Fruit fly (Drosophila melanogaster) whole organism: Measurements from ENCODE around the gene LSm-4.

Experiments used
- CG8478 ChIP-seq: fragments of >200 bp; optimal IDR thresholded peaks from 2 replicates; lab custom pipeline; 2018; ENCODE audit warnings: inconsistent platforms
- Dll ChIP-seq: fragments of >200 bp; optimal IDR thresholded peaks from 2 replicates; lab custom pipeline; 2017
- EcR ChIP-seq, 2 experiments: fragments of >200 bp; optimal IDR thresholded peaks; 2 replicates each; lab custom pipeline; 2017; ENCODE audit warnings: missing biosample characterization in 2 of 2, missing genetic modification characterization in 2 of 2, missing genetic modification reagents in 2 of 2
- pan ChIP-seq: fragments of >200 bp; optimal IDR thresholded peaks from 2 replicates; lab custom pipeline; 2017
- psq ChIP-seq: fragments of >200 bp; optimal IDR thresholded peaks from 2 replicates; lab custom pipeline; 2017
- usp ChIP-seq: fragments of >200 bp; optimal IDR thresholded peaks from 2 replicates; lab custom pipeline; 2017; ENCODE audit warnings: missing biosample characterization, missing genetic modification characterization, mixed read lengths

The LSm-4 gene

DNA sequence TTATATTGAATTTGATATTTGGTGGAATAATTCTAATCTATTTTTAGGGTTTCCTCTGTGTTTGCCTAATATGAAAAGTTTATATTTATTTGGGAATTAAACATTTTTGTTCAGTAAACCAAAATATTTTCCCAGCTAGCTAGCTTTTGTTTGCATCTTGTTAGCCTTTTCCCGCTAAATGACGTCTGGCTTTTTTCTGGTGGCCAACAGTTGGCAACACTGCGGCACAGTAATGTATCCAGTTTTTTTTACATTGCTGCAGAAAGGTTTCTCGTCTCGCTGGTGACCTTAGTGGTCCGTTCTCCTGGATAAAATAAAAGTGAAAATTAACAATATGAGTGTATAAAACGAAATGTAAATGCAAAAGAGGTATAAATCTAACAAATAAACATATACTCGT is 40.8 kb downstream of the LSm-4 start, which contains the start of gene lft:
lft (plus strand) TSS at position 243 of the 400 bp plus-strand sequence.
- no peak for TF ChIP-seq psq (lab: Kevin White, UChicago)
- TF ChIP-seq CG8478, result no peak
- no peak for TF ChIP-seq usp
- TF ChIP-seq EcR (GFP tag; optimal IDR thresholded peaks at IDR 0.05; lab: Kevin White, UChicago), result no peak
- no peak for TF ChIP-seq Dll (lab: Kevin White, UChicago)
- TF ChIP-seq pan, result no peak

DNA sequence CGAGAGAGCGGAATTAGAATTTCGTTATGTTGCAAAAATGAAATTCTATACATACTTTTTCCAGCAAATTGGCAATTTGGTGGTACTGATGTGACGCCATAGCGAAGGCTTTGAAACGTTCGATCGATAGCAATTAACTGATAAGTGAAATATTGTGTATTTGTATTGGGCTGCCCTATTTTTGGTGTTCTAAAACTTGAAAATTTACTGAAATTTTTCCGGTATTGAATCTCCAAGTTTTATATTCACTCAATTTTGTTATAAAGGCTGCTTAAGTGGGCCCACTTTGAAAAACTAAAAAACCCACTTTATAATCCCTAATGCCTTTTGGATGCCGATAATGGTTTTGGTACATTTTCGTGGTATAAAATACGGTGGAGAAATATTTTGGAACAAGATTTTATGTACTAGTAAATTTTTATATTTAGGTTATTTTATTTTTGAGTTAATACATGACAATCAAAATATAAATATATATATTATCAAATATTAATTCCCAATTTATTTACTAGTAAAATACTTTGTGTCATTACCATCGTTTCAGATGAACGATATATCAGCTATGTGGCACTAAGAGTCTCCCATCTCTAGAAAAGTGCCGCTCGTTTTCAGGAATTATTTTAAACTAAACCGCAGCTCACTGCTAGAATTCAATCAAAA is 42.5 kb downstream of the LSm-4 start, which contains the start of the genes Cand1 and pim:
Cand1 (minus strand) TSS at position 300 of the 660 bp plus-strand sequence.
pim (plus strand) TSS at position 582 of the 660 bp plus-strand sequence.
- no peak for TF ChIP-seq pan
- TF ChIP-seq EcR (GFP tag; optimal IDR thresholded peaks at IDR 0.05; lab: Kevin White, UChicago), result no peak
- TF ChIP-seq Dll (lab: Kevin White, UChicago), result no peak
- no peak for TF ChIP-seq psq (lab: Kevin White, UChicago)
- TF ChIP-seq usp, result no peak
- TF ChIP-seq CG8478, result no peak

DNA sequence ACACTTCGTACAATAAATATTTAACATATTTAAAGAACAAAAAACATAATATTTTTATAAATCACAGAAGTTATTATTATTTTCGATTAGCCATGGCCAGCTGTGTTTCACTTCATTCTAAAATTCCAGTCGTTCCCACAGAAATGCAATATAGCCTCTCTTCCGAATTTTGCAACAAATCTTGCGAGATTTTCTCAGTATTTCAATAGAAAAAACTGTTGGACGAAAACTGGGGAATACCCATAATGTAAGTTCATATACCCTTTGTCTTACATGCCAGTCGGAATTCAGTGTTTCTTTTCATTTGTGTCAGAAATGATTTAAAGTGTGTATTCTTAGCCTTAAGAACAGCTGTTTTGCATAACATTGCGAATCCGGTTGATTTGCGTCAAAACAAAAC is 48.5 kb downstream of the LSm-4 start, which contains the start of the genes CtsL4 and ClpP:
CtsL4 (minus strand) TSS at position 90 of the 400 bp plus-strand sequence.
ClpP (plus strand) TSS at position 288 of the 400 bp plus-strand sequence.
- TF ChIP-seq usp (no peak), pan (no peak), CG8478 (no peak), Dll (lab: Kevin White, UChicago) (no peak), EcR (GFP tag; optimal IDR thresholded peaks at IDR 0.05; lab: Kevin White, UChicago) (no peak), psq (lab: Kevin White, UChicago) (no peak)

DNA sequence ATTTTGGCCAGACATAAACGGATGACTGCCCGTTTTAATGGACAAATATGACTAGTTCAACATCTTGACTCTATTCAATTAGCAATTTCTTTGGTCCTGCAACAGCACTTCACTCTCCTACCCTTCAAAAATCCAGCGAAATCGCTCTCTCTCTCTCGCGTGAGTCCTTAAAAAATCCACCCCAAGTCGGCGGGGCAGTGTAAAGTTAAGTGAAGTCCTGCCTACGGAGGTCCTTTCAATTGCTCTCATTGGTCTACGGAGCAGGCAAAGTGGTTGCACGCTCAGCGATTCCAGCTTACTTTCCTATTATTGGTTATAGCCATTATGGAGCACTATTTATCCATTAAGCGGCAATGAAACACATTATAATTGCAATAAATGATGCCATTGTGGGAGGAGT is 51.1 kb downstream of the LSm-4 start, which contains the start of gene CG34367:
CG34367 (minus strand) TSS at position 35 of the 400 bp plus-strand sequence.
- TF ChIP-seq usp (no peak), Dll (lab: Kevin White, UChicago) (no peak)
